Fruit fly (Drosophila melanogaster) whole organism, embryonic: ENCODE measurements around the gene bab2.

Experiments used
- CG10431 ChIP-seq: fragments of 200-800 bp; sonication (Bioruptor generic); optimal IDR thresholded peaks from 3 replicates; lab custom pipeline; 2018; ENCODE audit warnings: missing biosample characterization, mild to moderate bottlenecking, missing genetic modification characterization
- CG12744 ChIP-seq: fragments of 200-800 bp; sonication (Bioruptor generic); optimal IDR thresholded peaks from 2 replicates; lab custom pipeline; 2016; ENCODE audit warnings: missing biosample characterization, missing genetic modification characterization
- CG13296 ChIP-seq: fragments of 200-800 bp; sonication (Bioruptor generic); optimal IDR thresholded peaks from 3 replicates; lab custom pipeline; 2018; ENCODE audit warnings: missing biosample characterization, mild to moderate bottlenecking, missing genetic modification characterization
- CG15073 ChIP-seq: fragments of 200-800 bp; sonication (Bioruptor generic); optimal IDR thresholded peaks from 2 replicates; lab custom pipeline; 2016; ENCODE audit warnings: missing biosample characterization, missing genetic modification characterization
- CG18476 ChIP-seq: fragments of 200-800 bp; sonication (Bioruptor generic); optimal IDR thresholded peaks from 2 replicates; lab custom pipeline; 2016; ENCODE audit warnings: missing biosample characterization, mild to moderate bottlenecking, missing genetic modification characterization
- CG3163 ChIP-seq: fragments of 200-800 bp; sonication (Bioruptor generic); optimal IDR thresholded peaks from 3 replicates; lab custom pipeline; 2016; ENCODE audit warnings: missing biosample characterization, missing genetic modification characterization
- CG4282 ChIP-seq: fragments of 200-800 bp; sonication (Bioruptor generic); optimal IDR thresholded peaks from 2 replicates; lab custom pipeline; 2016; ENCODE audit warnings: missing biosample characterization, missing genetic modification characterization
- CG4328 ChIP-seq: fragments of 200-800 bp; sonication (Bioruptor generic); optimal IDR thresholded peaks from 3 replicates; lab custom pipeline; 2017; ENCODE audit warnings: missing biosample characterization, missing genetic modification reagents, missing genetic modification characterization
- CG4424 ChIP-seq: fragments of 200-800 bp; sonication (Bioruptor generic); optimal IDR thresholded peaks from 3 replicates; lab custom pipeline; 2016; ENCODE audit warnings: missing biosample characterization, missing genetic modification characterization
- CG4617 ChIP-seq: fragments of 200-800 bp; sonication (Bioruptor generic); optimal IDR thresholded peaks from 3 replicates; lab custom pipeline; 2016; ENCODE audit warnings: missing biosample characterization, missing genetic modification characterization, borderline replicate concordance
- CG4730 ChIP-seq: fragments of 200-800 bp; sonication (Bioruptor generic); IDR thresholded peaks from 2 replicates; pipeline ENCODE4 v1.3.6; 2022; ENCODE audit warnings: missing biosample characterization, missing genetic modification characterization
- CG4854 ChIP-seq: fragments of 200-800 bp; sonication (Bioruptor generic); optimal IDR thresholded peaks from 2 replicates; lab custom pipeline; 2016; ENCODE audit warnings: missing biosample characterization, missing genetic modification characterization, inconsistent platforms
- CG7745 ChIP-seq: fragments of 200-800 bp; sonication (Bioruptor generic); optimal IDR thresholded peaks from 2 replicates; lab custom pipeline; 2018; ENCODE audit warnings: missing biosample characterization, mild to moderate bottlenecking, missing genetic modification characterization, moderate library complexity
- CG8290 ChIP-seq, 3 experiments: fragments of 200-800 bp; sonication (Bioruptor generic); optimal IDR thresholded peaks; 2 replicates each; lab custom pipeline; 2016 to 2019; ENCODE audit warnings: missing biosample characterization in 3 of 3, missing genetic modification characterization in 3 of 3, mild to moderate bottlenecking in 2 of 3, moderate library complexity in 1 of 3
- CG8388 ChIP-seq: fragments of 200-800 bp; sonication (Bioruptor generic); optimal IDR thresholded peaks from 2 replicates; lab custom pipeline; 2019; ENCODE audit warnings: missing biosample characterization, mild to moderate bottlenecking, missing genetic modification characterization, moderate library complexity
- CG8765 ChIP-seq: fragments of 200-800 bp; sonication (Bioruptor generic); IDR thresholded peaks from 2 replicates; pipeline ENCODE4 v1.3.6; 2022; ENCODE audit warnings: missing biosample characterization, missing genetic modification characterization
- CG9797 ChIP-seq: fragments of 200-800 bp; sonication (Bioruptor generic); optimal IDR thresholded peaks from 3 replicates; lab custom pipeline; 2018; ENCODE audit warnings: missing biosample characterization, mild to moderate bottlenecking, missing genetic modification characterization
- D19B ChIP-seq: fragments of 200-800 bp; sonication (Bioruptor generic); optimal IDR thresholded peaks from 2 replicates; lab custom pipeline; 2017; ENCODE audit warnings: missing biosample characterization, mild to moderate bottlenecking, missing genetic modification characterization
- Deaf1 ChIP-seq: fragments of 200-800 bp; optimal IDR thresholded peaks from 3 replicates; lab custom pipeline; 2019; ENCODE audit warnings: missing biosample characterization, mild to moderate bottlenecking, missing genetic modification characterization, moderate library complexity
- Dip3 ChIP-seq: fragments of 200-800 bp; sonication (Bioruptor generic); optimal IDR thresholded peaks from 3 replicates; lab custom pipeline; 2016; ENCODE audit warnings: missing biosample characterization, missing genetic modification characterization
- Eip74EF ChIP-seq, 2 experiments: fragments of 200-800 bp in 1 of 2; fragments of >200 bp in 1 of 2; sonication (Bioruptor generic) in 1 of 2; optimal IDR thresholded peaks; 2 replicates each; lab custom pipeline; 2017 to 2019; ENCODE audit warnings: missing biosample characterization in 2 of 2, missing genetic modification characterization in 2 of 2, mild to moderate bottlenecking in 1 of 2, moderate library complexity in 1 of 2
- Hr39 ChIP-seq: fragments of >200 bp; optimal IDR thresholded peaks from 2 replicates; lab custom pipeline; 2017
- Hsf ChIP-seq: fragments of 200-800 bp; sonication (Bioruptor generic); optimal IDR thresholded peaks from 3 replicates; lab custom pipeline; 2016; ENCODE audit warnings: missing biosample characterization, missing genetic modification characterization
- Lim3 ChIP-seq: fragments of 200-800 bp; sonication (Bioruptor generic); IDR thresholded peaks from 2 replicates; pipeline ENCODE4 v1.3.6; 2022; ENCODE audit warnings: missing biosample characterization, missing genetic modification characterization
- Lpt ChIP-seq: fragments of >200 bp; optimal IDR thresholded peaks from 2 replicates; lab custom pipeline; 2018; ENCODE audit warnings: missing biosample characterization, missing genetic modification characterization
- Mrtf ChIP-seq: fragments of 200-800 bp; sonication (Bioruptor generic); IDR thresholded peaks from 3 replicates; pipeline ENCODE4 v1.3.6; 2022; ENCODE audit warnings: missing biosample characterization, missing genetic modification characterization
- Nf-YA ChIP-seq: fragments of 200-800 bp; sonication (Bioruptor generic); IDR thresholded peaks from 2 replicates; pipeline ENCODE4 v1.3.6; 2022; ENCODE audit warnings: missing biosample characterization, missing genetic modification characterization
- Spps ChIP-seq: fragments of 200-800 bp; sonication (Bioruptor generic); optimal IDR thresholded peaks from 2 replicates; lab custom pipeline; 2018; ENCODE audit warnings: missing biosample characterization, mild to moderate bottlenecking, missing genetic modification characterization
- Sry-δ ChIP-seq: fragments of 200-800 bp; sonication (Bioruptor generic); optimal IDR thresholded peaks from 2 replicates; lab custom pipeline; 2016; ENCODE audit warnings: missing biosample characterization, missing genetic modification characterization
- Stat92E ChIP-seq, 3 experiments: fragments of >200 bp in 2 of 3; fragments of 200-800 bp in 1 of 3; sonication (Bioruptor generic) in 1 of 3; optimal IDR thresholded peaks; 2 replicates each; lab custom pipeline; 2017 to 2019; ENCODE audit warnings: missing biosample characterization in 3 of 3, missing genetic modification characterization in 3 of 3, mild to moderate bottlenecking in 1 of 3, moderate library complexity in 1 of 3
- cato ChIP-seq: fragments of 200-800 bp; sonication (Bioruptor generic); optimal IDR thresholded peaks from 2 replicates; lab custom pipeline; 2016; ENCODE audit warnings: missing biosample characterization, missing genetic modification characterization, borderline replicate concordance
- crp ChIP-seq, 2 experiments: fragments of 200-800 bp; sonication (Bioruptor generic); optimal IDR thresholded peaks; 2 replicates in 1 of 2; 3 replicates in 1 of 2; lab custom pipeline; 2017; ENCODE audit warnings: missing biosample characterization in 2 of 2, missing genetic modification characterization in 2 of 2, mild to moderate bottlenecking in 1 of 2, moderate library complexity in 1 of 2
- dan ChIP-seq: fragments of 200-800 bp; sonication (Bioruptor generic); IDR thresholded peaks from 2 replicates; pipeline ENCODE4 v1.3.6; 2022; ENCODE audit warnings: missing biosample characterization, missing genetic modification characterization
- dm ChIP-seq: fragments of 200-800 bp; sonication (Bioruptor generic); optimal IDR thresholded peaks from 3 replicates; lab custom pipeline; 2016; ENCODE audit warnings: missing biosample characterization, missing genetic modification characterization
- esg ChIP-seq: fragments of 200-800 bp; sonication (Bioruptor generic); conservative IDR thresholded peaks from 2 replicates; pipeline ENCODE4 v1.3.6; 2022; ENCODE audit warnings: missing biosample characterization, missing genetic modification characterization
- gcm2 ChIP-seq: fragments of 200-800 bp; sonication (Bioruptor generic); optimal IDR thresholded peaks from 2 replicates; lab custom pipeline; 2016; ENCODE audit warnings: missing biosample characterization, missing genetic modification characterization
- ham ChIP-seq: fragments of 200-800 bp; sonication (Bioruptor generic); IDR thresholded peaks from 2 replicates; pipeline ENCODE4 v1.3.6; 2022; ENCODE audit warnings: missing biosample characterization, missing genetic modification characterization
- hb ChIP-seq: fragments of 200-800 bp; sonication (Bioruptor generic); IDR thresholded peaks from 3 replicates; pipeline ENCODE4 v1.3.6; 2022; ENCODE audit warnings: missing biosample characterization, missing genetic modification characterization; ENCODE audit not compliant: partially characterized antibody
- kah ChIP-seq: fragments of 200-800 bp; sonication (Bioruptor generic); optimal IDR thresholded peaks from 2 replicates; lab custom pipeline; 2018; ENCODE audit warnings: missing biosample characterization, mild to moderate bottlenecking, missing genetic modification characterization
- prd ChIP-seq, 3 experiments: fragments of >200 bp in 2 of 3; fragments of 200-800 bp in 1 of 3; sonication (Bioruptor generic) in 1 of 3; optimal IDR thresholded peaks in 2 of 3; IDR thresholded peaks in 1 of 3; 2 replicates in 2 of 3; 3 replicates in 1 of 3; pipeline versions ENCODE4 v1.3.6 to Lab custom; 2017 to 2022; ENCODE audit warnings: missing biosample characterization in 1 of 3, missing genetic modification characterization in 1 of 3
- sc ChIP-seq, 3 experiments: fragments of >200 bp in 2 of 3; fragments of 200-800 bp in 1 of 3; sonication (Bioruptor generic) in 1 of 3; optimal IDR thresholded peaks; 2 replicates in 2 of 3; 3 replicates in 1 of 3; lab custom pipeline; 2017; ENCODE audit warnings: mild to moderate bottlenecking in 1 of 3, missing biosample characterization in 1 of 3, missing genetic modification characterization in 1 of 3, missing genetic modification reagents in 1 of 3
- sim ChIP-seq: fragments of 200-800 bp; sonication (Bioruptor generic); IDR thresholded peaks from 2 replicates; pipeline ENCODE4 v1.3.6; 2022; ENCODE audit warnings: missing biosample characterization, missing genetic modification characterization
- sna ChIP-seq: fragments of 200-800 bp; sonication (Bioruptor generic); IDR thresholded peaks from 2 replicates; pipeline ENCODE4 v1.3.6; 2022; ENCODE audit warnings: missing biosample characterization, missing genetic modification characterization; ENCODE audit not compliant: partially characterized antibody
- stc ChIP-seq: fragments of 200-800 bp; sonication (Bioruptor generic); IDR thresholded peaks from 2 replicates; pipeline ENCODE4 v1.3.6; 2022; ENCODE audit warnings: missing biosample characterization, missing genetic modification characterization
- stwl ChIP-seq: fragments of 200-800 bp; sonication (Bioruptor generic); optimal IDR thresholded peaks from 3 replicates; lab custom pipeline; 2018; ENCODE audit warnings: missing biosample characterization, mild to moderate bottlenecking, missing genetic modification characterization, moderate library complexity
- tll ChIP-seq, 2 experiments: fragments of 200-800 bp in 1 of 2; fragments of >200 bp in 1 of 2; sonication (Bioruptor generic) in 1 of 2; optimal IDR thresholded peaks; 2 replicates each; lab custom pipeline; 2017 to 2019; ENCODE audit warnings: missing biosample characterization in 2 of 2, missing genetic modification characterization in 2 of 2, mild to moderate bottlenecking in 1 of 2, moderate library complexity in 1 of 2
- toy ChIP-seq: fragments of 200-800 bp; sonication (Bioruptor generic); IDR thresholded peaks from 2 replicates; pipeline ENCODE4 v1.3.6; 2022; ENCODE audit warnings: missing biosample characterization, missing genetic modification characterization
- wor ChIP-seq: fragments of 200-800 bp; sonication (Bioruptor generic); IDR thresholded peaks from 2 replicates; pipeline ENCODE4 v1.3.6; 2022; ENCODE audit warnings: missing biosample characterization, missing genetic modification characterization
- zen ChIP-seq: fragments of 200-800 bp; sonication (Bioruptor generic); optimal IDR thresholded peaks from 3 replicates; lab custom pipeline; 2018; ENCODE audit warnings: missing biosample characterization, mild to moderate bottlenecking, missing genetic modification characterization, moderate library complexity

bab2 gene

dm6 chr3L:1139376-1139775, 37.7 kb downstream of the bab2 start (continued):
- TF ChIP-seq CG4617 (GFP tag; lab: Kevin White, UChicago) (no peak), Nf-YA (GFP tag; lab: Robert Waterston, UW) (0 out of 2 replicates have a peak, but pooled peaks have one; percentile 23), stwl (tag; lab: Kevin White, UChicago) (no peak), crp (GFP tag; optimal IDR thresholded peaks at IDR 0.05; lab: Kevin White, UChicago) (no peak), hb (GFP tag; lab: Robert Waterston, UW) (no peak), CG8388 (GFP tag; lab: Kevin White, UChicago) (no peak), CG4328 (no peak), Stat92E (GFP tag; optimal IDR thresholded peaks at IDR 0.05; lab: Kevin White, UChicago) (no peak), CG13296 (GFP tag; lab: Kevin White, UChicago) (peak; percentile 52), CG9797 (no peak), CG15073 (GFP tag; lab: Kevin White, UChicago) (no peak), CG10431 (GFP tag; lab: Kevin White, UChicago) (no peak), gcm2 (no peak), wor (GFP tag; lab: Robert Waterston, UW) (no peak), Mrtf (GFP tag; lab: Robert Waterston, UW) (no peak), Lim3 (GFP tag; lab: Robert Waterston, UW) (no peak), Hr39 (lab: Kevin White, UChicago) (no peak), cato (no peak), sc (optimal IDR thresholded peaks at IDR 0.05; lab: Kevin White, UChicago) (no peak), sc (GFP tag; optimal IDR thresholded peaks at IDR 0.05; lab: Kevin White, UChicago) (no peak), CG8765 (GFP tag; lab: Robert Waterston, UW) (no peak), CG18476 (GFP tag; lab: Kevin White, UChicago) (no peak), CG3163 (GFP tag; lab: Kevin White, UChicago) (no peak), CG4730 (GFP tag; lab: Robert Waterston, UW) (peak; percentile 22; the same call in 1 of the 2 replicates), CG12744 (GFP tag; lab: Kevin White, UChicago) (no peak), sim (GFP tag; lab: Robert Waterston, UW) (no peak), sna (GFP tag; lab: Robert Waterston, UW) (no peak), Eip74EF (GFP tag; optimal IDR thresholded peaks at IDR 0.05; lab: Kevin White, UChicago) (no peak), D19B (GFP tag; lab: Kevin White, UChicago) (peak; percentile 65), dan (GFP tag; lab: Robert Waterston, UW) (no peak), Hsf (no peak), CG4282 (GFP tag; lab: Kevin White, UChicago) (no peak), esg (no peak), toy (GFP tag; lab: Robert Waterston, UW) (no peak), Lpt (GFP tag; lab: Kevin White, UChicago) (no peak), CG4424 (GFP tag; lab: Kevin White, UChicago) (peak; percentile 8), zen (tag; lab: Kevin White, UChicago) (no peak), dm (GFP tag; lab: Kevin White, UChicago) (no peak), tll (GFP tag; optimal IDR thresholded peaks at IDR 0.05; lab: Kevin White, UChicago) (no peak), Spps (tag; lab: Kevin White, UChicago) (no peak), prd (optimal IDR thresholded peaks at IDR 0.05; lab: Kevin White, UChicago) (no peak), prd (GFP tag; IDR thresholded peaks at IDR 0.05; lab: Robert Waterston, UW) (peak; percentile 63), ham (GFP tag; lab: Robert Waterston, UW) (no peak), CG8290 (GFP tag; optimal IDR thresholded peaks at IDR 0.05; lab: Kevin White, UChicago) (no peak), CG8290 (tag; optimal IDR thresholded peaks at IDR 0.05; lab: Kevin White, UChicago) (no peak), kah (GFP tag; lab: Kevin White, UChicago) (no peak), Dip3 (GFP tag; lab: Kevin White, UChicago) (no peak), CG4854 (GFP tag; lab: Kevin White, UChicago) (no peak), CG7745 (tag; lab: Kevin White, UChicago) (no peak), stc (GFP tag; lab: Robert Waterston, UW) (0 out of 2 replicates have a peak, but pooled peaks have one; percentile 19), Sry-δ (GFP tag; lab: Kevin White, UChicago) (no peak), Deaf1 (peak; percentile 15)
